Worm (Caenorhabditis elegans) whole organism, L4 larva: ENCODE results near the gene M04C3.1.

Experiments
- F26F4.8 ChIP-seq: fragments of 200-800 bp; sonication (Bioruptor generic); conservative IDR thresholded peaks from 2 replicates; pipeline ENCODE4 v1.3.6; 2022; ENCODE audit warnings: missing genetic modification characterization, missing compliant biosample characterization
- F37D6.2 ChIP-seq: sonication (generic microtip); optimal IDR thresholded peaks from 2 replicates; lab custom pipeline; 2016; ENCODE audit warnings: mild to moderate bottlenecking, missing genetic modification characterization, missing compliant biosample characterization
- T20F7.1 ChIP-seq: fragments of 200-800 bp; sonication (Bioruptor generic); optimal IDR thresholded peaks from 2 replicates; lab custom pipeline; 2018; ENCODE audit warnings: mild to moderate bottlenecking, missing genetic modification characterization, missing compliant biosample characterization
- Y5F2A.4 ChIP-seq: fragments of 200-800 bp; sonication (Bioruptor generic); optimal IDR thresholded peaks from 2 replicates; lab custom pipeline; 2018; ENCODE audit warnings: mild to moderate bottlenecking, missing genetic modification characterization, missing compliant biosample characterization
- Y75B8A.6 ChIP-seq: fragments of 200-800 bp; sonication (Bioruptor generic); IDR thresholded peaks from 2 replicates; pipeline ENCODE4 v1.3.6; 2022; ENCODE audit warnings: missing genetic modification reagents, missing genetic modification characterization, missing compliant biosample characterization
- aha-1 ChIP-seq: fragments of 150-350 bp; peaks from one replicate; lab custom pipeline; 2014; ENCODE audit warnings: missing biosample characterization, missing genetic modification characterization
- ceh-20 ChIP-seq: fragments of 200-800 bp; sonication (Bioruptor generic); IDR thresholded peaks from 2 replicates; pipeline ENCODE4 v1.3.6; 2022; ENCODE audit warnings: missing genetic modification reagents, missing genetic modification characterization, missing compliant biosample characterization
- daf-16 ChIP-seq, 3 experiments: sonication (generic microtip); optimal IDR thresholded peaks; 2 replicates each; lab custom pipeline; 2016 to 2017; ENCODE audit warnings: missing genetic modification characterization in 3 of 3, missing genetic modification reagents in 3 of 3, mild to moderate bottlenecking in 2 of 3, missing compliant biosample characterization in 2 of 3, missing biosample characterization in 1 of 3, moderate library complexity in 1 of 3
- dmd-6 ChIP-seq: fragments of 200-800 bp; sonication (Bioruptor generic); IDR thresholded peaks from 2 replicates; pipeline ENCODE4 v1.3.6; 2022; ENCODE audit warnings: missing genetic modification reagents, missing genetic modification characterization, missing compliant biosample characterization
- duxl-1 ChIP-seq: sonication (generic microtip); optimal IDR thresholded peaks from 2 replicates; lab custom pipeline; 2016; ENCODE audit warnings: mild to moderate bottlenecking, missing genetic modification characterization, moderate library complexity, missing compliant biosample characterization; ENCODE audit not compliant: poor library complexity
- dve-1 ChIP-seq: sonication (generic microtip); optimal IDR thresholded peaks from 2 replicates; lab custom pipeline; 2017; ENCODE audit warnings: antibody characterized with exemption, mild to moderate bottlenecking, missing genetic modification characterization, missing compliant biosample characterization; ENCODE audit not compliant: insufficient read depth
- egl-43 ChIP-seq: fragments of 200-800 bp; sonication (Bioruptor generic); IDR thresholded peaks from 2 replicates; pipeline ENCODE4 v1.3.6; 2022; ENCODE audit warnings: missing genetic modification reagents, missing genetic modification characterization, missing compliant biosample characterization
- hif-1 ChIP-seq, 2 experiments: sonication (generic microtip); optimal IDR thresholded peaks; 2 replicates each; lab custom pipeline; 2016 to 2017; ENCODE audit warnings: missing compliant biosample characterization in 2 of 2, missing genetic modification characterization in 2 of 2, missing genetic modification reagents in 2 of 2, missing genotype in 2 of 2, mild to moderate bottlenecking in 1 of 2
- hlh-11 ChIP-seq: fragments of 200-800 bp; sonication (Bioruptor generic); optimal IDR thresholded peaks from 2 replicates; lab custom pipeline; 2018; ENCODE audit warnings: mild to moderate bottlenecking, missing genetic modification characterization, missing compliant biosample characterization
- hlh-30 ChIP-seq: sonication (generic microtip); optimal IDR thresholded peaks from 2 replicates; lab custom pipeline; 2017; ENCODE audit warnings: antibody characterized with exemption, mild to moderate bottlenecking, missing genetic modification characterization, missing compliant biosample characterization; ENCODE audit not compliant: insufficient read depth
- lin-1 ChIP-seq: fragments of 200-800 bp; sonication (Bioruptor generic); IDR thresholded peaks from 2 replicates; pipeline ENCODE4 v1.3.6; 2022; ENCODE audit warnings: missing genetic modification reagents, missing genetic modification characterization, missing compliant biosample characterization
- lin-29 ChIP-seq: fragments of 200-800 bp; sonication (Bioruptor generic); IDR thresholded peaks from 2 replicates; pipeline ENCODE4 v1.3.6; 2022; ENCODE audit warnings: missing genetic modification reagents, missing genetic modification characterization, missing compliant biosample characterization
- lin-39 ChIP-seq: fragments of 150-350 bp; optimal IDR thresholded peaks from 2 replicates; lab custom pipeline; 2014; ENCODE audit warnings: missing biosample characterization, missing genetic modification reagents, missing genetic modification characterization
- lir-3 ChIP-seq: sonication (generic microtip); optimal IDR thresholded peaks from 2 replicates; lab custom pipeline; 2016; ENCODE audit warnings: mild to moderate bottlenecking, missing genetic modification characterization, missing compliant biosample characterization
- mdt-29 ChIP-seq: fragments of 200-800 bp; sonication (Bioruptor generic); IDR thresholded peaks from 2 replicates; pipeline ENCODE4 v1.3.6; 2022; ENCODE audit warnings: missing genetic modification reagents, missing genetic modification characterization, missing compliant biosample characterization
- mxl-2 ChIP-seq: fragments of 200-800 bp; sonication (Bioruptor generic); conservative IDR thresholded peaks from 2 replicates; pipeline ENCODE4 v1.3.6; 2022; ENCODE audit warnings: missing genetic modification reagents, missing genetic modification characterization, missing compliant biosample characterization
- nhr-28 ChIP-seq: fragments of 150-350 bp; optimal IDR thresholded peaks from 2 replicates; lab custom pipeline; 2014; ENCODE audit warnings: missing biosample characterization, missing genetic modification characterization
- nhr-41 ChIP-seq: fragments of 200-800 bp; sonication (Bioruptor generic); IDR thresholded peaks from 2 replicates; pipeline ENCODE4 v1.3.6; 2022; ENCODE audit warnings: missing genetic modification reagents, missing genetic modification characterization, missing compliant biosample characterization
- nhr-77 ChIP-seq: fragments of 150-350 bp; optimal IDR thresholded peaks from 2 replicates; lab custom pipeline; 2014; ENCODE audit warnings: missing biosample characterization, missing genetic modification characterization
- php-3 ChIP-seq: fragments of 200-800 bp; sonication (Bioruptor generic); IDR thresholded peaks from 2 replicates; pipeline ENCODE4 v1.3.6; 2022; ENCODE audit warnings: missing genetic modification reagents, missing genetic modification characterization, missing compliant biosample characterization
- pqm-1 ChIP-seq: sonication (generic microtip); optimal IDR thresholded peaks from 2 replicates; lab custom pipeline; 2017; ENCODE audit warnings: missing biosample characterization, missing genetic modification characterization
- sdz-12 ChIP-seq: fragments of 200-800 bp; sonication (Bioruptor generic); optimal IDR thresholded peaks from 2 replicates; lab custom pipeline; 2018; ENCODE audit warnings: mild to moderate bottlenecking, missing genetic modification characterization, missing compliant biosample characterization
- set-16 ChIP-seq: fragments of 200-800 bp; sonication (Bioruptor generic); IDR thresholded peaks from 2 replicates; pipeline ENCODE4 v1.3.6; 2022; ENCODE audit warnings: missing genetic modification reagents, missing genetic modification characterization, missing compliant biosample characterization
- skn-1 ChIP-seq: fragments of 150-350 bp; optimal IDR thresholded peaks from 2 replicates; lab custom pipeline; 2014; ENCODE audit warnings: missing biosample characterization, missing genetic modification characterization
- snpc-1.2 ChIP-seq: fragments of 200-800 bp; sonication (Bioruptor generic); IDR thresholded peaks from 2 replicates; pipeline ENCODE4 v1.3.6; 2022; ENCODE audit warnings: missing genetic modification reagents, missing genetic modification characterization, missing compliant biosample characterization
- unc-39 ChIP-seq: sonication (generic microtip); optimal IDR thresholded peaks from 2 replicates; lab custom pipeline; 2017; ENCODE audit warnings: missing biosample characterization, missing genetic modification characterization
- unc-62 ChIP-seq, 3 experiments: fragments of 150-350 bp in 1 of 3; sonication (generic microtip); optimal IDR thresholded peaks in 2 of 3; peaks in 1 of 3; 1 replicate in 1 of 3; 2 replicates in 2 of 3; lab custom pipeline; 2014 to 2017; ENCODE audit warnings: missing biosample characterization in 3 of 3, missing genetic modification characterization in 3 of 3, missing genetic modification reagents in 3 of 3, missing genotype in 1 of 3
- zip-2 ChIP-seq: fragments of 150-350 bp; optimal IDR thresholded peaks from 2 replicates; lab custom pipeline; 2014; ENCODE audit warnings: missing biosample characterization, missing genetic modification characterization
- ztf-11 ChIP-seq: fragments of 150-350 bp; optimal IDR thresholded peaks from 2 replicates; lab custom pipeline; 2014; ENCODE audit warnings: missing biosample characterization, missing genetic modification characterization
- ztf-7 ChIP-seq: fragments of 150-350 bp; optimal IDR thresholded peaks from 2 replicates; lab custom pipeline; 2014; ENCODE audit warnings: missing biosample characterization, missing genetic modification characterization

Gene M04C3.1

DNA sequence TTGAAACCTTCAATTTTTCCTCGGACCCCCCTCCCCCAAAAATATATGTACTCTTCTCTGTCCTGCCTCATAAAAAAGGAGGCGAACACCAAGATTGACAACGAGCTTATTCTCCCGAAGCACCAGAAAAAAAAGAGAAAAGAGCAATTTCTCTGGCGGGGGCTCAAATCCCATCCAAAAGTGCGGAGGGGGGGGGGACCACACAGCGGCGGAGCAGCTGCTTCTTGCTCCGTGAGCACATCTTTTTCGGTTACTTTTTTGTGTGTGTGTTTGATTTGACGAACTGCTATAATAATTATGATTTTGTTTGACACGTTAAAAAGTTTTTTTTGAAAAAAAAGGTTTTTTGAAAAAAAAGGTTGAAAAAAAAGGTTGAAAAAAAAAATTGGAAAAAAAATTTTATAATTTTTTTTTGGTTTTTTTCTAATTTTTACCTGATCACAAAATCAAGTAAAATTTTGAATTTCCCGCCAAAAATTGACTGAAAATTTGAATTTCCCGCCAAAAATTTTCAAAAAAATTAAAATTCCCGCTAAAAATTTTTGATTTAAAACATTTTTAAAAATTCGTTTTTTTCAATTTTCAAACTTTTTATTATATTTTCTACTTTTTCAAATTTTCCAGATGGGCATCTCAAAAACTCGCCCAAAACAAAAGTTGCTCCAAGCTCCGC, 28.6 kb upstream of the M04C3.1 start, which contains the start of gene Y43F8B.10:
Gene Y43F8B.10 (plus strand): TSS at position 623 of the 673 bp plus-strand sequence.
- TF ChIP-seq lin-29, result no peak
- TF ChIP-seq set-16 (GFP tag; lab: Robert Waterston, UW), result peak; percentile 52; the same call in 1 of the 2 replicates

DNA sequence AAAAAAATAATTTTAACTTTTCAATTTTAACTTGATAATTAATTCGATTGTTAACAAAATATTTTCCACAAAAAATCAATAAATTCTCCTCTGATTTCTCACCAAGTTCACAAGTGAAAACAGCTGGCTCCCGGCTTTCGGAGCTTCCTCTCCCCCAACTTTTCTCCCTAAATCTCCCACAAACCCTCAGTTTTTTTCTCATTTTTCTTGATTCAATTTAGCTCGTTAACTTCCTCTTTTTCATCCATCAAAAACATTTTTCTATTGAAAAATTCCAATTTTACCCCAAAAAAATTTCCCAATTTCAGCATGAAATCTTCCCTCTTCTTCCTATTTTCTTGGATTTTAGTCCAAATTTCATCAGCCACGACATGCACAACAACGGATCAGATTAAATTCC, 25.0 kb upstream of the M04C3.1 start, which contains the start of gene Y43F8B.11:
Gene Y43F8B.11 (plus strand): TSS at position 301 of the 400 bp plus-strand sequence.
- TF ChIP-seq dmd-6, result no peak
- peak; percentile 62 for TF ChIP-seq aha-1 (tag; lab: Kevin White, UChicago)
- TF ChIP-seq skn-1 (tag; lab: Kevin White, UChicago), result no peak
- no peak for TF ChIP-seq zip-2
- TF ChIP-seq php-3, result no peak
- TF ChIP-seq egl-43 (GFP tag; lab: Robert Waterston, UW), result no peak

DNA sequence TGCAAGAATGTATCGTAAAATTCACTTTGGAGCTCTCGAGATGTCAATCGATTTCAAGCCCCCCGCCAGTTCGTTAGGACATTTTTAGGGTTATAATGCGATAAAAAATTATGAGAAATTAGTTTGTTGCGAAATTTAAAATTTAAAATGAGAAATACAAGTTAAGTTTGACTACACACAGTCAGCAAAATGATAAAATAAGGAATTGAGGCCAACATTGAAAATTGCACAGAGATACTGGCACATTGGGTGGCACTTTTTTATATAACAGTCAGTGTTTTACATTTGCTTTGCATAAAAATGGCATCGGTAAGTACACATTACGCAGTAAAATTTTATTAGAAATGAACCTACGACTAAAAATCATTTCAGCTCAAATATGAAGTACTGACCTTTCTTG, 22.7 kb upstream of the M04C3.1 start, which contains the start of gene Y43F8B.12:
Gene Y43F8B.12 (plus strand): TSS at position 301 of the 400 bp plus-strand sequence.
- TF ChIP-seq lin-39 (no peak), zip-2 (no peak), ceh-20 (no peak), unc-62 (GFP tag; optimal IDR thresholded peaks at IDR 0.05 in 1 of 2; lab: Kevin White, UChicago) (no peak), unc-62 (tag; optimal IDR thresholded peaks at IDR 0.05; lab: Kevin White, UChicago) (no peak)
- TF ChIP-seq, all 104 proteins: peak for 0

DNA sequence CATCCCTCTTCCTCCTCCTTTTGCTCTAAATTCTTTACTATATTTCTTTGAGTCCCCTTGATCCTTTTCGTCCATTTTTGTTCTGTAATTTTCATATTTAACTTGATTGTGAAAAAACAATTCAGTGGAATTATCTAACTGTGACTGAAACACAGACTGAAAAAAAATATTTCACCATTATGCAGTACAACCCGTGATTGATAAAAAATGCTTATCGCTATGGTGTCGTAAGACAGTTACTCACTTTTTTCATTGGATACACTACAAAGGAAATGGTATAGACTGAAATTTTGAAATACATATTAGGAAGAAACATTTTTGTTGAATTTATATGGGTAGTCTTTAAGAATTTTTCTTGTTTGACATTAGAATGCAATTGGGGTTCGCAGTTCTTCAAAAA, 22.2 kb upstream of the M04C3.1 start, which contains the start of gene Y43F8B.23:
Gene Y43F8B.23 (minus strand): TSS at position 75 of the 400 bp plus-strand sequence.
- TF ChIP-seq daf-16 (GFP tag; optimal IDR thresholded peaks at IDR 0.05; lab: Kevin White, UChicago), result no peak
- TF ChIP-seq daf-16 (tag; optimal IDR thresholded peaks at IDR 0.05; lab: Kevin White, UChicago), result peak; percentile 11
- TF ChIP-seq hlh-11 (tag; lab: Kevin White, UChicago), result peak; percentile 24
- TF ChIP-seq skn-1 (tag; lab: Kevin White, UChicago), result no peak
- no peak for TF ChIP-seq mdt-29 (GFP tag; lab: Robert Waterston, UW)
- peak; percentile 56 for TF ChIP-seq dmd-6
- TF ChIP-seq hif-1 (tag; optimal IDR thresholded peaks at IDR 0.05; lab: Kevin White, UChicago), result no peak
- no peak for TF ChIP-seq mxl-2 (GFP tag; lab: Robert Waterston, UW)
- no peak for TF ChIP-seq F37D6.2 (tag; lab: Kevin White, UChicago)
- TF ChIP-seq pqm-1, result peak; percentile 92
- no peak for TF ChIP-seq Y75B8A.6 (GFP tag; lab: Robert Waterston, UW)
- peak; percentile 27 for TF ChIP-seq hlh-30 (tag; lab: Kevin White, UChicago)
- TF ChIP-seq snpc-1.2 (GFP tag; lab: Robert Waterston, UW), result no peak
- no peak for TF ChIP-seq lir-3 (tag; lab: Kevin White, UChicago)
- TF ChIP-seq Y5F2A.4 (GFP tag; lab: Kevin White, UChicago), result no peak
- TF ChIP-seq unc-62 (GFP tag; optimal IDR thresholded peaks at IDR 0.05 in 1 of 2; lab: Kevin White, UChicago), result peak in 1 of 2 experiments; percentile 40
- no peak for TF ChIP-seq unc-62 (tag; optimal IDR thresholded peaks at IDR 0.05; lab: Kevin White, UChicago)
- TF ChIP-seq lin-1 (GFP tag; lab: Robert Waterston, UW), result no peak
- TF ChIP-seq F26F4.8 (GFP tag; lab: Robert Waterston, UW), result no peak
- TF ChIP-seq dve-1 (tag; lab: Kevin White, UChicago), result peak; percentile 61
- TF ChIP-seq nhr-77 (tag; lab: Kevin White, UChicago), result peak; percentile 26
- TF ChIP-seq duxl-1 (tag; lab: Kevin White, UChicago), result no peak
- TF ChIP-seq sdz-12 (GFP tag; lab: Kevin White, UChicago), result no peak
- no peak for TF ChIP-seq nhr-41 (GFP tag; lab: Robert Waterston, UW)
- peak; percentile 11 for TF ChIP-seq T20F7.1 (GFP tag; lab: Kevin White, UChicago)
- TF ChIP-seq nhr-28 (tag; lab: Kevin White, UChicago), result peak; percentile 91
- no peak for TF ChIP-seq ztf-11
- TF ChIP-seq ztf-7, result no peak
- no peak for TF ChIP-seq unc-39
